Worm (Caenorhabditis elegans) whole organism, young adult: Measurements from ENCODE around the gene ulp-4.

ENCODE experiments used
- F10E7.11 ChIP-seq: sonication (generic microtip); optimal IDR thresholded peaks from 2 replicates; lab custom pipeline; 2017; ENCODE audit warnings: mild to moderate bottlenecking, missing genetic modification characterization, moderate library complexity, missing compliant biosample characterization
- F22D6.2 ChIP-seq: sonication (generic microtip); optimal IDR thresholded peaks from 2 replicates; lab custom pipeline; 2016; ENCODE audit warnings: mild to moderate bottlenecking, missing genetic modification characterization, missing compliant biosample characterization
- F23B12.7 ChIP-seq: sonication (generic microtip); optimal IDR thresholded peaks from 2 replicates; lab custom pipeline; 2017; ENCODE audit warnings: missing genetic modification characterization, mild to moderate bottlenecking, missing compliant biosample characterization, antibody characterized with exemption, moderate library complexity; ENCODE audit not compliant: insufficient read depth
- F55B11.4 ChIP-seq: sonication (generic microtip); optimal IDR thresholded peaks from 2 replicates; lab custom pipeline; 2016; ENCODE audit warnings: missing compliant biosample characterization, missing genetic modification characterization, borderline replicate concordance; ENCODE audit not compliant: insufficient read depth
- Y53F4B.3 ChIP-seq: fragments of 200-800 bp; sonication (Bioruptor generic); IDR thresholded peaks from 2 replicates; pipeline ENCODE4 v1.3.6; 2022; ENCODE audit warnings: missing genetic modification reagents, missing genetic modification characterization, missing compliant biosample characterization
- Y79H2A.3 ChIP-seq: fragments of 200-800 bp; sonication (Bioruptor generic); conservative IDR thresholded peaks from 2 replicates; pipeline ENCODE4 v1.3.6; 2022; ENCODE audit warnings: missing genetic modification reagents, missing genetic modification characterization, missing compliant biosample characterization
- Y95B8A.8 ChIP-seq: fragments of 200-800 bp; sonication (Bioruptor generic); IDR thresholded peaks from 2 replicates; pipeline ENCODE4 v1.3.6; 2022; ENCODE audit warnings: missing genetic modification reagents, missing genetic modification characterization, missing compliant biosample characterization
- ama-1 ChIP-seq, 3 experiments: fragments of 150-350 bp in 1 of 3; sonication (generic microtip) in 2 of 3; optimal IDR thresholded peaks; 2 replicates each; lab custom pipeline; 2014 to 2018; ENCODE audit warnings: missing biosample characterization in 2 of 3, missing genetic modification characterization in 2 of 3, missing genetic modification reagents in 2 of 3
- attf-3 ChIP-seq: fragments of 200-800 bp; sonication (Bioruptor generic); conservative IDR thresholded peaks from 2 replicates; pipeline ENCODE4 v1.3.6; 2022; ENCODE audit warnings: missing genetic modification reagents, missing genetic modification characterization, missing compliant biosample characterization
- cebp-2 ChIP-seq: fragments of 200-800 bp; sonication (Bioruptor generic); IDR thresholded peaks from 2 replicates; pipeline ENCODE4 v1.3.6; 2022; ENCODE audit warnings: missing genetic modification characterization, missing compliant biosample characterization
- ceh-79 ChIP-seq: sonication (generic microtip); optimal IDR thresholded peaks from 2 replicates; lab custom pipeline; 2017; ENCODE audit warnings: mild to moderate bottlenecking, missing genetic modification characterization, missing compliant biosample characterization
- chd-7 ChIP-seq: sonication (generic microtip); optimal IDR thresholded peaks from 2 replicates; lab custom pipeline; 2016; ENCODE audit warnings: mild to moderate bottlenecking, missing genetic modification characterization, moderate library complexity, missing compliant biosample characterization
- dpff-1 ChIP-seq: sonication (generic microtip); optimal IDR thresholded peaks from 2 replicates; lab custom pipeline; 2017; ENCODE audit warnings: mild to moderate bottlenecking, missing genetic modification characterization, missing compliant biosample characterization
- efl-1 ChIP-seq: fragments of 150-350 bp; optimal IDR thresholded peaks from 2 replicates; lab custom pipeline; 2014; ENCODE audit warnings: missing biosample characterization, missing genetic modification reagents, missing genetic modification characterization
- ets-4 ChIP-seq: fragments of 200-800 bp; sonication (Bioruptor generic); optimal IDR thresholded peaks from 2 replicates; lab custom pipeline; 2018; ENCODE audit warnings: mild to moderate bottlenecking, missing genetic modification characterization, missing compliant biosample characterization
- gei-17 ChIP-seq: fragments of 200-800 bp; sonication (Bioruptor generic); optimal IDR thresholded peaks from 2 replicates; lab custom pipeline; 2018; ENCODE audit warnings: mild to moderate bottlenecking, missing genetic modification characterization, missing compliant biosample characterization
- him-1 ChIP-seq: sonication (generic microtip); optimal IDR thresholded peaks from 2 replicates; lab custom pipeline; 2016; ENCODE audit warnings: missing genotype, missing genetic modification reagents, missing genetic modification characterization, missing compliant biosample characterization
- hlh-12 ChIP-seq: sonication (generic microtip); optimal IDR thresholded peaks from 2 replicates; lab custom pipeline; 2016; ENCODE audit warnings: missing genetic modification characterization, missing compliant biosample characterization
- hlh-26 ChIP-seq: fragments of 200-800 bp; sonication (Bioruptor generic); conservative IDR thresholded peaks from 2 replicates; pipeline ENCODE4 v1.3.6; 2022; ENCODE audit warnings: missing genetic modification reagents, missing genetic modification characterization, missing compliant biosample characterization
- hmg-1.2 ChIP-seq: fragments of 200-800 bp; sonication (Bioruptor generic); IDR thresholded peaks from 2 replicates; pipeline ENCODE4 v1.3.6; 2022; ENCODE audit warnings: missing genetic modification reagents, missing genetic modification characterization, missing compliant biosample characterization
- hsf-1 ChIP-seq: fragments of 200-800 bp; sonication (Bioruptor generic); IDR thresholded peaks from 2 replicates; pipeline ENCODE4 v1.3.6; 2022; ENCODE audit warnings: missing genetic modification reagents, missing genetic modification characterization, missing compliant biosample characterization
- lag-1 ChIP-seq: fragments of 200-800 bp; sonication (Bioruptor generic); IDR thresholded peaks from 2 replicates; pipeline ENCODE4 v1.3.6; 2022; ENCODE audit warnings: missing genetic modification reagents, missing genetic modification characterization, missing compliant biosample characterization
- let-526 ChIP-seq: fragments of 200-800 bp; sonication (Bioruptor generic); IDR thresholded peaks from 2 replicates; pipeline ENCODE4 v1.3.6; 2022; ENCODE audit warnings: missing genetic modification reagents, missing genetic modification characterization, missing compliant biosample characterization
- let-607 ChIP-seq, 2 experiments: fragments of 200-800 bp in 1 of 2; sonication (Bioruptor generic) in 1 of 2; sonication (generic microtip) in 1 of 2; optimal IDR thresholded peaks; 2 replicates each; lab custom pipeline; 2016 to 2018; ENCODE audit warnings: mild to moderate bottlenecking in 2 of 2, missing compliant biosample characterization in 2 of 2, missing genetic modification characterization in 2 of 2, moderate library complexity in 2 of 2, missing genotype in 1 of 2
- lin-40 ChIP-seq: sonication (generic microtip); optimal IDR thresholded peaks from 2 replicates; lab custom pipeline; 2016; ENCODE audit warnings: missing genetic modification characterization, mild to moderate bottlenecking, missing compliant biosample characterization, missing genotype, missing genetic modification reagents
- lsl-1 ChIP-seq: fragments of 200-800 bp; sonication (Bioruptor generic); optimal IDR thresholded peaks from 2 replicates; lab custom pipeline; 2018; ENCODE audit warnings: mild to moderate bottlenecking, missing genetic modification characterization, moderate library complexity, missing compliant biosample characterization
- madf-3 ChIP-seq: fragments of 200-800 bp; sonication (Bioruptor generic); IDR thresholded peaks from 2 replicates; pipeline ENCODE4 v1.3.6; 2022; ENCODE audit warnings: missing genetic modification reagents, missing genetic modification characterization, missing compliant biosample characterization
- madf-6 ChIP-seq: fragments of 200-800 bp; sonication (Bioruptor generic); IDR thresholded peaks from 2 replicates; pipeline ENCODE4 v1.3.6; 2022; ENCODE audit warnings: missing genetic modification reagents, missing genetic modification characterization, missing compliant biosample characterization
- mcd-1 ChIP-seq: fragments of 200-800 bp; sonication (Bioruptor generic); IDR thresholded peaks from 2 replicates; pipeline ENCODE4 v1.3.6; 2022; ENCODE audit warnings: missing genetic modification reagents, missing genetic modification characterization, missing compliant biosample characterization
- mel-28 ChIP-seq: sonication (generic microtip); optimal IDR thresholded peaks from 2 replicates; lab custom pipeline; 2016; ENCODE audit warnings: borderline replicate concordance, mild to moderate bottlenecking, missing genetic modification characterization, missing compliant biosample characterization
- nfya-2 ChIP-seq: fragments of 200-800 bp; sonication (Bioruptor generic); IDR thresholded peaks from 2 replicates; pipeline ENCODE4 v1.3.6; 2022; ENCODE audit warnings: missing genetic modification reagents, missing genetic modification characterization, missing compliant biosample characterization
- nhr-179 ChIP-seq: sonication (generic microtip); optimal IDR thresholded peaks from 2 replicates; lab custom pipeline; 2016; ENCODE audit warnings: mild to moderate bottlenecking, missing genetic modification characterization, missing compliant biosample characterization
- pbrm-1 ChIP-seq: fragments of 200-800 bp; sonication (Bioruptor generic); IDR thresholded peaks from 2 replicates; pipeline ENCODE4 v1.3.6; 2022; ENCODE audit warnings: missing genetic modification reagents, missing genetic modification characterization, missing compliant biosample characterization
- pha-4 ChIP-seq: fragments of 150-350 bp; sonication (generic microtip); optimal IDR thresholded peaks from 2 replicates; lab custom pipeline; 2014; ENCODE audit warnings: missing biosample characterization, missing genetic modification reagents, missing genetic modification characterization
- rcor-1 ChIP-seq: fragments of 200-800 bp; sonication (Bioruptor generic); IDR thresholded peaks from 2 replicates; pipeline ENCODE4 v1.3.6; 2022; ENCODE audit warnings: missing genetic modification reagents, missing genetic modification characterization, missing compliant biosample characterization
- sdz-38 ChIP-seq: sonication (generic microtip); optimal IDR thresholded peaks from 2 replicates; lab custom pipeline; 2016; ENCODE audit warnings: missing genotype, missing genetic modification characterization, missing compliant biosample characterization
- snpc-1.3 ChIP-seq: sonication (generic microtip); optimal IDR thresholded peaks from 2 replicates; lab custom pipeline; 2017; ENCODE audit warnings: missing genetic modification characterization, mild to moderate bottlenecking, missing compliant biosample characterization, antibody characterized with exemption, moderate library complexity, missing genotype, missing genetic modification reagents; ENCODE audit not compliant: insufficient read depth
- snpc-3.4 ChIP-seq: sonication (generic microtip); optimal IDR thresholded peaks from 2 replicates; lab custom pipeline; 2017; ENCODE audit warnings: missing genetic modification characterization, mild to moderate bottlenecking, missing compliant biosample characterization, antibody characterized with exemption, moderate library complexity, missing genotype, missing genetic modification reagents
- snpc-4 ChIP-seq, 5 experiments: fragments of 150-350 bp in 1 of 5; sonication (generic microtip) in 4 of 5; optimal IDR thresholded peaks; 2 replicates each; lab custom pipeline; 2014 to 2018; ENCODE audit warnings: missing genetic modification characterization in 5 of 5, missing biosample characterization in 3 of 5, antibody characterized with exemption in 2 of 5, mild to moderate bottlenecking in 2 of 5, missing compliant biosample characterization in 2 of 5, missing genotype in 2 of 5, moderate library complexity in 2 of 5, missing genetic modification reagents in 1 of 5
- somi-1 ChIP-seq: fragments of 200-800 bp; sonication (Bioruptor generic); optimal IDR thresholded peaks from 2 replicates; lab custom pipeline; 2018; ENCODE audit warnings: mild to moderate bottlenecking, missing genetic modification characterization, missing compliant biosample characterization
- tlf-1 ChIP-seq: fragments of 200-800 bp; sonication (Bioruptor generic); optimal IDR thresholded peaks from 2 replicates; lab custom pipeline; 2018; ENCODE audit warnings: mild to moderate bottlenecking, missing genetic modification characterization, missing compliant biosample characterization
- unc-130 ChIP-seq: sonication (generic microtip); optimal IDR thresholded peaks from 2 replicates; lab custom pipeline; 2016; ENCODE audit warnings: missing genetic modification reagents, missing genetic modification characterization, missing compliant biosample characterization
- ztf-28 ChIP-seq: fragments of 200-800 bp; sonication (Bioruptor generic); IDR thresholded peaks from 2 replicates; pipeline ENCODE4 v1.3.6; 2022; ENCODE audit warnings: missing genetic modification reagents, missing genetic modification characterization, missing compliant biosample characterization
- ztf-3 ChIP-seq: fragments of 200-800 bp; sonication (Bioruptor generic); optimal IDR thresholded peaks from 2 replicates; lab custom pipeline; 2018; ENCODE audit warnings: mild to moderate bottlenecking, missing genetic modification characterization, missing compliant biosample characterization
- ztf-6 ChIP-seq: fragments of 200-800 bp; sonication (Bioruptor generic); IDR thresholded peaks from 2 replicates; pipeline ENCODE4 v1.3.6; 2022; ENCODE audit warnings: missing genetic modification reagents, missing genetic modification characterization, missing compliant biosample characterization

ulp-4 gene

DNA sequence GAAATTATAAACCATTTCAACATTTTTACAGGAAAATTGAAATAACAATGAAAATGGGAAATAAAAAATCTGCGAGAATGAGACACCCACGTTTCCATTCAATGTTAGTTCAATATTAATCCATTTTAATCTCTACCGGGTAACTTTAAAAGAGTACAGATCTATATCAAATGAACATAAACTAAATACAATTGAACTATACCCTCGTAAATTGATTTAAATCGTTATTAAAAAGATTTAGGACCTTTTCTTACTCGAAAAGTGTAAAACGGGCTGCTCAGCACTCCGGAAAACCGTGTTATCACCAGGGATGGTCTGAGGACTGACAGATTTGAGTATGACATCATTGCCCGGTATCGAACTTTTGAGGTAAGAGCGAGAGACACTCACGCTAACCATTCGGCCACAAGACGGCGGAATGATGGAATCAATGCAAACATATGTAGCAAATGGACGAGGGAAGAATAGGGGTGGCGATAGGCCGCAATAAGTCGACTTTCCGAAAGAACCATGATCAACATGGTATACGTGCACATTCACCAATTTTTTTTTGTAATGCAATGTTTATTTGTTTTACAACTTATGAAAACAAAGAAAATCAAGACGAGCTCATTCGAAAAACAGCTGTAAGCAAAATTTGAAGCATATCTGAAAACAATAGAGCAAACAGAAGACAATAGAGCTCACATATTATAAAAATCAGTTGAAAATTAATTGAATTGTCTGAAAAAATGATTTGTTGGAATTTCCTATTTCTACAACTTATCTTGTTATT lies 22.7 kb upstream of the ulp-4 start, which contains the start of the genes chst-1 and C41C4.9 (continued):
- TF ChIP-seq mel-28 (tag; lab: Kevin White, UChicago) (no peak), ztf-3 (GFP tag; lab: Kevin White, UChicago) (peak; percentile 36), snpc-1.3 (tag; lab: Kevin White, UChicago) (peak; percentile 92), hmg-1.2 (GFP tag; lab: Robert Waterston, UW) (peak; percentile 69), snpc-3.4 (tag; lab: Kevin White, UChicago) (peak; percentile 76), sdz-38 (tag; lab: Kevin White, UChicago) (no peak), nhr-179 (peak; percentile 67), hlh-12 (tag; lab: Kevin White, UChicago) (peak; percentile 68), ets-4 (GFP tag; lab: Kevin White, UChicago) (peak; percentile 91), chd-7 (peak; percentile 88), snpc-4 (GFP tag; optimal IDR thresholded peaks at IDR 0.05; lab: Kevin White, UChicago) (peak; percentile 67), snpc-4 (tag; optimal IDR thresholded peaks at IDR 0.05; lab: Kevin White, UChicago) (peak in 2 of 4 experiments; percentile 74 to 75), lin-40 (tag; lab: Kevin White, UChicago) (no peak), Y95B8A.8 (GFP tag; lab: Robert Waterston, UW) (no peak), pbrm-1 (GFP tag; lab: Robert Waterston, UW) (no peak; the same call in 1 of the 2 replicates), F22D6.2 (tag; lab: Kevin White, UChicago) (peak; percentile 74), lag-1 (0 out of 2 replicates have a peak, but pooled peaks have one; percentile 38), F23B12.7 (peak; percentile 81), him-1 (tag; lab: Kevin White, UChicago) (peak; percentile 92), ama-1 (optimal IDR thresholded peaks at IDR 0.05; lab: Kevin White, UChicago) (no peak), ama-1 (GFP tag; optimal IDR thresholded peaks at IDR 0.05; lab: Kevin White, UChicago) (peak in 1 of 2 experiments; percentile 86), F55B11.4 (peak; percentile 35), Y79H2A.3 (GFP tag; lab: Robert Waterston, UW) (peak; percentile 68; the same call in 1 of the 2 replicates), unc-130 (GFP tag; lab: Kevin White, UChicago) (peak; percentile 66), let-526 (GFP tag; lab: Robert Waterston, UW) (no peak; the same call in 1 of the 2 replicates), nfya-2 (GFP tag; lab: Robert Waterston, UW) (no peak), somi-1 (peak; percentile 70), Y53F4B.3 (GFP tag; lab: Robert Waterston, UW) (no peak), attf-3 (GFP tag; lab: Robert Waterston, UW) (peak; percentile 61), pha-4 (tag; lab: Kevin White, UChicago) (no peak), cebp-2 (GFP tag; lab: Robert Waterston, UW) (peak; percentile 88; the same call in 1 of the 2 replicates), efl-1 (GFP tag; lab: Kevin White, UChicago) (peak; percentile 43), ztf-6 (GFP tag; lab: Robert Waterston, UW) (peak; percentile 29; the same call in 1 of the 2 replicates), ztf-28 (GFP tag; lab: Robert Waterston, UW) (no peak), hlh-26 (GFP tag; lab: Robert Waterston, UW) (no peak), hsf-1 (GFP tag; lab: Robert Waterston, UW) (peak; percentile 33; the same call in 1 of the 2 replicates), tlf-1 (GFP tag; lab: Kevin White, UChicago) (peak; percentile 64), mcd-1 (GFP tag; lab: Robert Waterston, UW) (no peak), lsl-1 (no peak), let-607 (tag; optimal IDR thresholded peaks at IDR 0.05; lab: Kevin White, UChicago) (peak; percentile 52 to 68), madf-3 (GFP tag; lab: Robert Waterston, UW) (no peak), madf-6 (GFP tag; lab: Robert Waterston, UW) (no peak), rcor-1 (GFP tag; lab: Robert Waterston, UW) (peak; percentile 75), dpff-1 (peak; percentile 83), F10E7.11 (tag; lab: Kevin White, UChicago) (peak; percentile 88), gei-17 (GFP tag; lab: Kevin White, UChicago) (no peak), ceh-79 (peak; percentile 92)
